Worm (Caenorhabditis elegans) whole organism, L4 larva: ENCODE data around the gene srx-102.

Experiments
- ZK546.5 ChIP-seq, 2 experiments: sonication (generic microtip); optimal IDR thresholded peaks; 2 replicates each; lab custom pipeline; 2017; ENCODE audit warnings: missing biosample characterization in 2 of 2, missing genetic modification characterization in 2 of 2
- ama-1 ChIP-seq: fragments of 150-350 bp; optimal IDR thresholded peaks from 2 replicates; lab custom pipeline; 2014; ENCODE audit warnings: inconsistent platforms, mixed read lengths
- daf-12 ChIP-seq: fragments of 150-350 bp; optimal IDR thresholded peaks from 2 replicates; lab custom pipeline; 2014; ENCODE audit warnings: missing biosample characterization, missing genetic modification reagents, missing genetic modification characterization
- dve-1 ChIP-seq: sonication (generic microtip); optimal IDR thresholded peaks from 2 replicates; lab custom pipeline; 2017; ENCODE audit warnings: antibody characterized with exemption, mild to moderate bottlenecking, missing genetic modification characterization, missing compliant biosample characterization; ENCODE audit not compliant: insufficient read depth
- fkh-10 ChIP-seq: fragments of 150-350 bp; optimal IDR thresholded peaks from 2 replicates; lab custom pipeline; 2014; ENCODE audit warnings: missing biosample characterization, missing genetic modification reagents, missing genetic modification characterization
- hlh-30 ChIP-seq: sonication (generic microtip); optimal IDR thresholded peaks from 2 replicates; lab custom pipeline; 2017; ENCODE audit warnings: antibody characterized with exemption, mild to moderate bottlenecking, missing genetic modification characterization, missing compliant biosample characterization; ENCODE audit not compliant: insufficient read depth
- lin-39 ChIP-seq: fragments of 150-350 bp; optimal IDR thresholded peaks from 2 replicates; lab custom pipeline; 2014; ENCODE audit warnings: missing biosample characterization, missing genetic modification reagents, missing genetic modification characterization
- unc-62 ChIP-seq, 3 experiments: fragments of 150-350 bp in 1 of 3; sonication (generic microtip); optimal IDR thresholded peaks in 2 of 3; peaks in 1 of 3; 1 replicate in 1 of 3; 2 replicates in 2 of 3; lab custom pipeline; 2014 to 2017; ENCODE audit warnings: missing biosample characterization in 3 of 3, missing genetic modification characterization in 3 of 3, missing genetic modification reagents in 3 of 3, missing genotype in 1 of 3
- ztf-11 ChIP-seq: fragments of 150-350 bp; optimal IDR thresholded peaks from 2 replicates; lab custom pipeline; 2014; ENCODE audit warnings: missing biosample characterization, missing genetic modification characterization

- TF ChIP-seq dve-1 (no peak), daf-12 (tag; lab: Kevin White, UChicago) (no peak), ztf-11 (tag; lab: Kevin White, UChicago) (no peak), unc-62 (GFP tag; optimal IDR thresholded peaks at IDR 0.05 in 1 of 2; lab: Kevin White, UChicago) (no peak), unc-62 (tag; optimal IDR thresholded peaks at IDR 0.05; lab: Kevin White, UChicago) (no peak), lin-39 (tag; lab: Kevin White, UChicago) (no peak), ZK546.5 (tag; optimal IDR thresholded peaks at IDR 0.05; lab: Kevin White, UChicago) (no peak), fkh-10 (GFP tag; lab: Kevin White, UChicago) (no peak), hlh-30 (no peak), ama-1 (no peak)
These were observed 47.5 kb downstream of the srx-102 start, which contains the start of gene fbxb-33 for ce11 chrII:3647111-3647510.
